Fruit fly (Drosophila melanogaster) whole organism, embryonic: ENCODE data around the gene CG13088.

Experiments used
- Adf1 ChIP-seq: fragments of 200-800 bp; sonication (Bioruptor generic); IDR thresholded peaks from 2 replicates; pipeline ENCODE4 v1.3.6; 2022; ENCODE audit warnings: missing biosample characterization, missing genetic modification characterization
- BEAF-32 ChIP-seq: fragments of 200-800 bp; sonication (Bioruptor generic); optimal IDR thresholded peaks from 3 replicates; lab custom pipeline; 2017; ENCODE audit warnings: missing biosample characterization, missing genetic modification characterization, mild to moderate bottlenecking, moderate library complexity, missing genetic modification reagents
- Bgb ChIP-seq: fragments of 200-800 bp; sonication (Bioruptor generic); IDR thresholded peaks from 2 replicates; pipeline ENCODE4 v1.3.6; 2022; ENCODE audit warnings: missing biosample characterization, missing genetic modification characterization; ENCODE audit not compliant: partially characterized antibody
- CG12104 ChIP-seq: fragments of 200-800 bp; sonication (Bioruptor generic); optimal IDR thresholded peaks from 3 replicates; lab custom pipeline; 2016; ENCODE audit warnings: missing biosample characterization, missing genetic modification characterization
- CG12769 ChIP-seq: fragments of 200-800 bp; sonication (Bioruptor generic); optimal IDR thresholded peaks from 2 replicates; lab custom pipeline; 2019; ENCODE audit warnings: missing biosample characterization, mild to moderate bottlenecking, missing genetic modification characterization, moderate library complexity
- CG12942 ChIP-seq: fragments of 200-800 bp; sonication (Bioruptor generic); optimal IDR thresholded peaks from 3 replicates; lab custom pipeline; 2016; ENCODE audit warnings: missing biosample characterization, missing genetic modification characterization
- CG14050 ChIP-seq: fragments of 200-800 bp; sonication (Bioruptor generic); IDR thresholded peaks from 3 replicates; pipeline ENCODE4 v1.3.6; 2022; ENCODE audit warnings: missing biosample characterization, missing genetic modification characterization
- CG15269 ChIP-seq: fragments of 200-800 bp; sonication (Bioruptor generic); optimal IDR thresholded peaks from 2 replicates; lab custom pipeline; 2018; ENCODE audit warnings: missing biosample characterization, mild to moderate bottlenecking, missing genetic modification characterization, moderate library complexity
- CG18619 ChIP-seq: fragments of 200-800 bp; sonication (Bioruptor generic); optimal IDR thresholded peaks from 3 replicates; lab custom pipeline; 2017; ENCODE audit warnings: missing biosample characterization, mild to moderate bottlenecking, missing genetic modification characterization
- CG2120 ChIP-seq: fragments of 200-800 bp; sonication (Bioruptor generic); optimal IDR thresholded peaks from 3 replicates; lab custom pipeline; 2016; ENCODE audit warnings: missing biosample characterization, missing genetic modification characterization
- CG30431 ChIP-seq: fragments of 200-800 bp; sonication (Bioruptor generic); optimal IDR thresholded peaks from 2 replicates; lab custom pipeline; 2017; ENCODE audit warnings: missing biosample characterization, missing genetic modification characterization
- CG3065 ChIP-seq: fragments of 200-800 bp; sonication (Bioruptor generic); optimal IDR thresholded peaks from 2 replicates; lab custom pipeline; 2016; ENCODE audit warnings: missing biosample characterization, missing genetic modification characterization
- CG33213 ChIP-seq: fragments of 200-800 bp; sonication (Bioruptor generic); optimal IDR thresholded peaks from 3 replicates; lab custom pipeline; 2016; ENCODE audit warnings: missing biosample characterization, missing genetic modification characterization
- CG4360 ChIP-seq: fragments of 200-800 bp; sonication (Bioruptor generic); IDR thresholded peaks from 2 replicates; pipeline ENCODE4 v1.3.6; 2022; ENCODE audit warnings: missing biosample characterization, missing genetic modification characterization
- CG4730 ChIP-seq: fragments of 200-800 bp; sonication (Bioruptor generic); IDR thresholded peaks from 2 replicates; pipeline ENCODE4 v1.3.6; 2022; ENCODE audit warnings: missing biosample characterization, missing genetic modification characterization
- CG6683 ChIP-seq: fragments of 200-800 bp; sonication (Bioruptor generic); optimal IDR thresholded peaks from 2 replicates; lab custom pipeline; 2017; ENCODE audit warnings: missing biosample characterization, mild to moderate bottlenecking, missing genetic modification characterization, missing genetic modification reagents
- CG8478 ChIP-seq: fragments of >200 bp; optimal IDR thresholded peaks from 2 replicates; lab custom pipeline; 2018
- CG8765 ChIP-seq: fragments of 200-800 bp; sonication (Bioruptor generic); IDR thresholded peaks from 2 replicates; pipeline ENCODE4 v1.3.6; 2022; ENCODE audit warnings: missing biosample characterization, missing genetic modification characterization
- CG8944 ChIP-seq: fragments of 200-800 bp; sonication (Bioruptor generic); optimal IDR thresholded peaks from 3 replicates; lab custom pipeline; 2016; ENCODE audit warnings: missing biosample characterization, missing genetic modification characterization
- CG9437 ChIP-seq: fragments of 200-800 bp; sonication (Bioruptor generic); optimal IDR thresholded peaks from 2 replicates; lab custom pipeline; 2018; ENCODE audit warnings: missing biosample characterization, mild to moderate bottlenecking, missing genetic modification characterization
- Dref ChIP-seq: fragments of 200-800 bp; sonication (Bioruptor generic); IDR thresholded peaks from 2 replicates; pipeline ENCODE4 v1.3.6; 2022; ENCODE audit warnings: missing biosample characterization, missing genetic modification characterization
- HHEX ChIP-seq: fragments of 200-800 bp; sonication (Bioruptor generic); optimal IDR thresholded peaks from 3 replicates; lab custom pipeline; 2017; ENCODE audit warnings: missing biosample characterization, mild to moderate bottlenecking, missing genetic modification characterization, missing genetic modification reagents
- MBD-R2 ChIP-seq: fragments of 200-800 bp; sonication (Bioruptor generic); IDR thresholded peaks from 2 replicates; pipeline ENCODE4 v1.3.6; 2022; ENCODE audit warnings: missing biosample characterization, missing genetic modification characterization
- MTF-1 ChIP-seq: fragments of 200-800 bp; sonication (Bioruptor generic); optimal IDR thresholded peaks from 2 replicates; lab custom pipeline; 2018; ENCODE audit warnings: missing biosample characterization, mild to moderate bottlenecking, missing genetic modification characterization, borderline replicate concordance
- Meics ChIP-seq: fragments of 200-800 bp; sonication (Bioruptor generic); optimal IDR thresholded peaks from 2 replicates; lab custom pipeline; 2017; ENCODE audit warnings: missing biosample characterization, mild to moderate bottlenecking, missing genetic modification characterization
- Opbp ChIP-seq: fragments of 200-800 bp; sonication (Bioruptor generic); IDR thresholded peaks from 3 replicates; pipeline ENCODE4 v1.3.6; 2022; ENCODE audit warnings: missing biosample characterization, missing genetic modification characterization; ENCODE audit not compliant: partially characterized antibody
- Scr ChIP-seq: fragments of 200-800 bp; sonication (Bioruptor generic); IDR thresholded peaks from 2 replicates; pipeline ENCODE4 v1.3.6; 2022; ENCODE audit warnings: missing biosample characterization, missing genetic modification characterization; ENCODE audit not compliant: partially characterized antibody
- Vsx1 ChIP-seq: fragments of 200-800 bp; sonication (Bioruptor generic); optimal IDR thresholded peaks from 2 replicates; lab custom pipeline; 2017; ENCODE audit warnings: missing biosample characterization, mild to moderate bottlenecking, missing genetic modification characterization, missing genetic modification reagents
- YL-1 ChIP-seq: fragments of 200-800 bp; sonication (Bioruptor generic); optimal IDR thresholded peaks from 3 replicates; lab custom pipeline; 2017; ENCODE audit warnings: missing biosample characterization, mild to moderate bottlenecking, missing genetic modification characterization
- ci ChIP-seq: fragments of 200-800 bp; sonication (Bioruptor generic); IDR thresholded peaks from 3 replicates; pipeline ENCODE4 v1.3.6; 2022; ENCODE audit warnings: missing biosample characterization, missing genetic modification characterization
- esg ChIP-seq: fragments of 200-800 bp; sonication (Bioruptor generic); conservative IDR thresholded peaks from 2 replicates; pipeline ENCODE4 v1.3.6; 2022; ENCODE audit warnings: missing biosample characterization, missing genetic modification characterization
- eyg ChIP-seq: fragments of 200-800 bp; sonication (Bioruptor generic); optimal IDR thresholded peaks from 3 replicates; lab custom pipeline; 2016; ENCODE audit warnings: missing biosample characterization, missing genetic modification characterization
- fd3F ChIP-seq: fragments of 200-800 bp; sonication (Bioruptor generic); optimal IDR thresholded peaks from 2 replicates; lab custom pipeline; 2018; ENCODE audit warnings: missing biosample characterization, mild to moderate bottlenecking, missing genetic modification characterization, moderate library complexity
- fd64A ChIP-seq: fragments of 200-800 bp; sonication (Bioruptor generic); optimal IDR thresholded peaks from 3 replicates; lab custom pipeline; 2018; ENCODE audit warnings: missing biosample characterization, mild to moderate bottlenecking, missing genetic modification characterization
- gem ChIP-seq: fragments of 200-800 bp; sonication (Bioruptor generic); optimal IDR thresholded peaks from 2 replicates; lab custom pipeline; 2019; ENCODE audit warnings: missing biosample characterization, mild to moderate bottlenecking, missing genetic modification characterization, moderate library complexity
- grn ChIP-seq: fragments of 200-800 bp; sonication (Bioruptor generic); optimal IDR thresholded peaks from 3 replicates; lab custom pipeline; 2017; ENCODE audit warnings: missing biosample characterization, missing genetic modification characterization
- jing ChIP-seq: fragments of 200-800 bp; sonication (Bioruptor generic); optimal IDR thresholded peaks from 2 replicates; lab custom pipeline; 2018; ENCODE audit warnings: missing biosample characterization, mild to moderate bottlenecking, missing genetic modification characterization
- klu ChIP-seq: fragments of 200-800 bp; sonication (Bioruptor generic); IDR thresholded peaks from 2 replicates; pipeline ENCODE4 v1.3.6; 2022; ENCODE audit warnings: missing biosample characterization, missing genetic modification characterization
- nerfin-2 ChIP-seq: fragments of 200-800 bp; sonication (Bioruptor generic); IDR thresholded peaks from 2 replicates; pipeline ENCODE4 v1.3.6; 2022; ENCODE audit warnings: missing biosample characterization, missing genetic modification characterization; ENCODE audit not compliant: partially characterized antibody
- nmo ChIP-seq: fragments of 200-800 bp; sonication (Bioruptor generic); optimal IDR thresholded peaks from 2 replicates; lab custom pipeline; 2018; ENCODE audit warnings: missing biosample characterization, mild to moderate bottlenecking, missing genetic modification characterization, moderate library complexity
- nom ChIP-seq: fragments of 200-800 bp; sonication (Bioruptor generic); optimal IDR thresholded peaks from 2 replicates; lab custom pipeline; 2017; ENCODE audit warnings: missing biosample characterization, missing genetic modification characterization, mild to moderate bottlenecking, moderate library complexity, missing genetic modification reagents
- oc ChIP-seq: fragments of 200-800 bp; sonication (Bioruptor generic); optimal IDR thresholded peaks from 2 replicates; lab custom pipeline; 2018; ENCODE audit warnings: missing biosample characterization, mild to moderate bottlenecking, missing genetic modification characterization, moderate library complexity
- sc ChIP-seq, 3 experiments: fragments of >200 bp in 2 of 3; fragments of 200-800 bp in 1 of 3; sonication (Bioruptor generic) in 1 of 3; optimal IDR thresholded peaks; 2 replicates in 2 of 3; 3 replicates in 1 of 3; lab custom pipeline; 2017; ENCODE audit warnings: mild to moderate bottlenecking in 1 of 3, missing biosample characterization in 1 of 3, missing genetic modification characterization in 1 of 3, missing genetic modification reagents in 1 of 3
- schlank ChIP-seq: fragments of 200-800 bp; sonication (Bioruptor generic); optimal IDR thresholded peaks from 2 replicates; lab custom pipeline; 2018; ENCODE audit warnings: missing biosample characterization, mild to moderate bottlenecking, missing genetic modification characterization
- sna ChIP-seq: fragments of 200-800 bp; sonication (Bioruptor generic); IDR thresholded peaks from 2 replicates; pipeline ENCODE4 v1.3.6; 2022; ENCODE audit warnings: missing biosample characterization, missing genetic modification characterization; ENCODE audit not compliant: partially characterized antibody
- tap ChIP-seq: fragments of 200-800 bp; optimal IDR thresholded peaks from 3 replicates; lab custom pipeline; 2019; ENCODE audit warnings: missing biosample characterization, mild to moderate bottlenecking, missing genetic modification characterization, moderate library complexity
- usp ChIP-seq: fragments of >200 bp; optimal IDR thresholded peaks from 2 replicates; lab custom pipeline; 2017; ENCODE audit warnings: missing biosample characterization, missing genetic modification characterization
- zf30C ChIP-seq: fragments of 200-800 bp; sonication (Bioruptor generic); optimal IDR thresholded peaks from 3 replicates; lab custom pipeline; 2018; ENCODE audit warnings: missing biosample characterization, mild to moderate bottlenecking, missing genetic modification characterization

Gene CG13088

dm6 chr2L:8535394-8536176 lies 46.8 kb downstream of the CG13088 start (continued):
- peak; percentile 42 for TF ChIP-seq MBD-R2 (GFP tag; lab: Robert Waterston, UW)
- TF ChIP-seq klu (GFP tag; lab: Robert Waterston, UW) = peak; percentile 84; the same call in 1 of the 2 replicates
- peak; percentile 97 for TF ChIP-seq nmo (GFP tag; lab: Kevin White, UChicago)
- peak; percentile 94 for TF ChIP-seq HHEX
- peak; percentile 44 for TF ChIP-seq schlank (tag; lab: Kevin White, UChicago)
- peak; percentile 96 for TF ChIP-seq Meics (GFP tag; lab: Kevin White, UChicago)
- peak; percentile 61; the same call in 2 of the 3 replicates for TF ChIP-seq CG14050 (GFP tag; lab: Robert Waterston, UW)
- peak; percentile 84 for TF ChIP-seq CG6683 (GFP tag; lab: Kevin White, UChicago)
- TF ChIP-seq CG2120 = peak; percentile 57
- peak; percentile 63 for TF ChIP-seq jing (GFP tag; lab: Kevin White, UChicago)
- TF ChIP-seq CG8765 (GFP tag; lab: Robert Waterston, UW) = no peak
- peak; percentile 79 for TF ChIP-seq CG30431 (GFP tag; lab: Kevin White, UChicago)
- TF ChIP-seq esg (GFP tag; lab: Robert Waterston, UW) = peak; percentile 79
- peak; percentile 95 for TF ChIP-seq CG9437 (GFP tag; lab: Kevin White, UChicago)
- peak; percentile 10 for TF ChIP-seq fd64A (GFP tag; lab: Kevin White, UChicago)
- TF ChIP-seq nerfin-2 (GFP tag; lab: Robert Waterston, UW) = no peak
- no peak for TF ChIP-seq CG8944
- peak; percentile 93 for TF ChIP-seq CG12104 (GFP tag; lab: Kevin White, UChicago)
- TF ChIP-seq sc (optimal IDR thresholded peaks at IDR 0.05; lab: Kevin White, UChicago) = no peak
- peak; percentile 93 for TF ChIP-seq sc (GFP tag; optimal IDR thresholded peaks at IDR 0.05; lab: Kevin White, UChicago)
- peak; percentile 81 for TF ChIP-seq CG12942
- peak; percentile 72 for TF ChIP-seq ci
- TF ChIP-seq Scr (GFP tag; lab: Robert Waterston, UW) = no peak
- TF ChIP-seq YL-1 (GFP tag; lab: Kevin White, UChicago) = peak; percentile 42
- peak; percentile 5; the same call in 1 of the 2 replicates for TF ChIP-seq Adf1 (GFP tag; lab: Robert Waterston, UW)
- no peak for TF ChIP-seq sna (GFP tag; lab: Robert Waterston, UW)
- TF ChIP-seq Bgb (GFP tag; lab: Robert Waterston, UW) = 0 out of 2 replicates have a peak, but pooled peaks have one; percentile 7
- peak; percentile 71 for TF ChIP-seq CG3065 (GFP tag; lab: Kevin White, UChicago)
- peak; percentile 97 for TF ChIP-seq gem (tag; lab: Kevin White, UChicago)
- peak; percentile 59 for TF ChIP-seq CG4730 (GFP tag; lab: Robert Waterston, UW)
- TF ChIP-seq grn (GFP tag; lab: Kevin White, UChicago) = no peak
- TF ChIP-seq nom (GFP tag; lab: Kevin White, UChicago) = peak; percentile 67
- TF ChIP-seq tap = peak; percentile 91
- peak; percentile 14 for TF ChIP-seq oc
- TF ChIP-seq Vsx1 (GFP tag; lab: Kevin White, UChicago) = peak; percentile 89
- TF ChIP-seq CG4360 = no peak; the same call in 1 of the 2 replicates
- no peak for TF ChIP-seq CG8478 (lab: Kevin White, UChicago)
- no peak for TF ChIP-seq Dref (GFP tag; lab: Robert Waterston, UW)
- peak; percentile 96 for TF ChIP-seq CG18619 (GFP tag; lab: Kevin White, UChicago)
- TF ChIP-seq CG12769 (tag; lab: Kevin White, UChicago) = peak; percentile 78
- peak; percentile 65 for TF ChIP-seq MTF-1 (GFP tag; lab: Kevin White, UChicago)
- TF ChIP-seq fd3F (GFP tag; lab: Kevin White, UChicago) = peak; percentile 59
- TF ChIP-seq eyg (GFP tag; lab: Kevin White, UChicago) = no peak
- no peak for TF ChIP-seq Opbp (GFP tag; lab: Robert Waterston, UW)
- no peak for TF ChIP-seq BEAF-32 (GFP tag; lab: Kevin White, UChicago)
- TF ChIP-seq zf30C (GFP tag; lab: Kevin White, UChicago) = peak; percentile 80
- TF ChIP-seq usp (GFP tag; lab: Kevin White, UChicago) = no peak
- no peak for TF ChIP-seq CG33213
- TF ChIP-seq CG15269 (tag; lab: Kevin White, UChicago) = peak; percentile 95
